Fruit fly (Drosophila melanogaster) S2 (cell line): ENCODE results near the gene Rca1.

Experiments
- CG8478 ChIP-seq: fragments of >200 bp; optimal IDR thresholded peaks from 2 replicates; lab custom pipeline; 2018
- CTCF ChIP-seq, 2 experiments: fragments of >200 bp; optimal IDR thresholded peaks; 2 replicates each; lab custom pipeline; 2018

The Rca1 gene

dm6 chr2L:6843434-6843833 is 8.7 kb upstream of the Rca1 start:
- no peak for TF ChIP-seq CG8478
- TF ChIP-seq CTCF (optimal IDR thresholded peaks at IDR 0.05; lab: Kevin White, UChicago): no peak

- no peak for TF ChIP-seq CG8478
- TF ChIP-seq CTCF (optimal IDR thresholded peaks at IDR 0.05; lab: Kevin White, UChicago): no peak
Observed at dm6 chr2L:6850963-6851362, 1.2 kb upstream of the Rca1 start.

DNA sequence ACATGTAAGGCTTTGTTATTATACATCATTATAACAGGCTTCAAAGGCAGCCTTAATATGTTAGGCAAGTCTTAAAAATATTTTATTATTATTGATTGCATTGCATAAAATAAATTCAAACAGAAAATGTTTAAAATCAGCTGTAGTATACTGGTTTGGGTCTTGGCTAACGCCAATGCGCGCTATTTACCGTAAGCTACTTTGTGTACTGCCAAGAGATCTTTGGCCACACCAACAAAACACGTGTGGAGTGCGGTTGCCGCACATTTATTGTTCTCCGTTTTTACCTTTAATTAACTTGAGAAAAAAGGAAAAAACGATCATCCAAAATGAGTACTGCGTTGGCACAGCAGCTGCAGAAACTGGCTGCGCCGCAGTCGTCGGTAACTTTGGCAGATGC is 1.8 kb downstream of the Rca1 start:
- peak; percentile 36 to 52 for TF ChIP-seq CTCF (optimal IDR thresholded peaks at IDR 0.05; lab: Kevin White, UChicago)
- TF ChIP-seq CG8478: no peak

DNA sequence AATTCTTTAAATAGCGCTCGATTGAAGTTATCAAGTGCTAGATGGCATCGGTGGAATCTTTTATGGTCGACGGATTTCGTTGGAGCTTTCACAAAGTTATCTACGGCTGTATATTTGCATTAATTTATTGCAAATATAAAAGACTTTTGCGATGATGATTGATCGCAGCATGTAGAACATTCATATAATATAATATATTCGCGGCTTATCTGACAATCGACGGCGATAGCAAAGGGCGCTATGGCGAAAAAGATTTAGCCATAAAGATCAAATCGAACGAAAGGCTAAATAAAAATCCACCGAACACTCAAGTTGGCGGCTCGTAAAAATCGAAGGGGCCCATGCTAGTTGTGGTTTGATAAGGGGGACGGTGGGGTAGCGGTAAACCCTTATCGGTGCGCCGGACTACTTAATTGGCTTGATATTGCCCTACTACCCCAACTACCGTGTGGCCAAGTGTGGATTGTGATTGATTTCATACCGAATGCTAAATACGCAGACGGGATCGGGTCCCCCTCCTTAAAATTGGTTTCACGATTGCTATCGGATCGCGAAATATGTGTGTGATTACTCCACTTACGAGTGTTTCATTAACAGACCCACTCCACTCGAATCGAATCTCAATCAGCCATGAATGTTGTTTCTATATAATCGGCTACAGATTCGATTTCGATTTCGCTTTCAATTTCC is 16.2 kb downstream of the Rca1 start:
- no peak for TF ChIP-seq CG8478
- no peak for TF ChIP-seq CTCF (optimal IDR thresholded peaks at IDR 0.05; lab: Kevin White, UChicago)

DNA sequence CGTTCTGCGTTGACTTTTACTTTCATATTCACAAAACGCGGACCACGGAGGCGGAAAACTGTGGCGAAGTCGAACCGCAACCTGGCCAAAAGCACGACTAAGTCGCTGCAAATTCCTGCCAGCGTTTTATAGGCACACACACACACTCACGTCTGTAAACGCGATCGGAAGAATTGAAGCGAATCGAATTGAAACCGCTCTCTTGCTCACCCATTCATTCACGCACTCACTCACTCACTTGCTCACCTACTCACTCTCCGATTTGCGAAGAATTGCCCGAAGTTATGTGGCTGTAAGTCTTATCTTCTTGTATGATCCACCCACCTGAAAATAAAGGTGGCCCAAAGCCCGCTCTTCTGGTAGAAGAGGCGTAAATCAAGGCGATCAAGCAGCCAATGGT is 18.2 kb downstream of the Rca1 start, which contains the start of gene Nha1:
Nha1 (minus strand) TSS at position 101 of the 400 bp plus-strand sequence.
- TF ChIP-seq CTCF (optimal IDR thresholded peaks at IDR 0.05; lab: Kevin White, UChicago): no peak
- no peak for TF ChIP-seq CG8478

DNA sequence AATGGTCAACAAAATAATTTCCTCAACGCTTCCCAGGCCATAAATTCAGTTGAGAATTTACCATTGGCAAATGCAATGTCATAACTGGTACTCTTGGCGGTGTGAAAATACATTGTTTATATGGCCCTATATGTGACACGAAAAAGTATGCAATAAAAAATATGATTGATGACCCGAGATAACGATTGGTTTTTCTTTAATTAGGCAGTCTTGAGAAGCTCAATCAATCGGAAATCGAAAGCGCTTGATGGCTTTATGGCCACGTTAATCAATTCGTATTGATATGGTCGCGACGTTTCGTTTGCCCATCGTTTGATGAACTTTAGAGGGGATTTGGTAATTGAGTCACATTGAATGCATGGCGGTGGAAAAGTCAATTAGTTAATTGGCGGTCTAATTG is 18.7 kb downstream of the Rca1 start:
- no peak for TF ChIP-seq CG8478
- no peak for TF ChIP-seq CTCF (optimal IDR thresholded peaks at IDR 0.05; lab: Kevin White, UChicago)

- TF ChIP-seq CG8478 (no peak), CTCF (optimal IDR thresholded peaks at IDR 0.05; lab: Kevin White, UChicago) (no peak)
Observed at dm6 chr2L:6874006-6874405, 21.9 kb downstream of the Rca1 start.

dm6 chr2L:6874526-6875198 is 22.5 kb downstream of the Rca1 start, which contains the start of gene Nlg2:
Gene Nlg2, plus strand, starts transcription at chr2L:6874900.
- TF ChIP-seq CG8478: no peak
- TF ChIP-seq CTCF (optimal IDR thresholded peaks at IDR 0.05; lab: Kevin White, UChicago): no peak
